Worm (Caenorhabditis elegans) whole organism, mixed stage, embryonic: ENCODE data around the gene srv-22.

ENCODE experiments used
- M03D4.4 ChIP-seq: sonication (generic microtip); optimal IDR thresholded peaks from 2 replicates; lab custom pipeline; 2017; ENCODE audit warnings: mild to moderate bottlenecking, missing genetic modification characterization, missing compliant biosample characterization
- bed-3 ChIP-seq: fragments of 200-800 bp; sonication (Bioruptor generic); optimal IDR thresholded peaks from 3 replicates; lab custom pipeline; 2018; ENCODE audit warnings: mild to moderate bottlenecking, missing genetic modification characterization, moderate library complexity, missing compliant biosample characterization
- blmp-1 ChIP-seq: fragments of 150-350 bp; optimal IDR thresholded peaks from 2 replicates; lab custom pipeline; 2014; ENCODE audit warnings: missing biosample characterization, missing genetic modification characterization
- ceh-39 ChIP-seq: fragments of 150-350 bp; optimal IDR thresholded peaks from 2 replicates; lab custom pipeline; 2014; ENCODE audit warnings: missing biosample characterization, missing genetic modification characterization
- ceh-43 ChIP-seq: fragments of 200-800 bp; sonication (Bioruptor generic); optimal IDR thresholded peaks from 2 replicates; lab custom pipeline; 2018; ENCODE audit warnings: mild to moderate bottlenecking, missing genetic modification characterization, moderate library complexity, missing compliant biosample characterization
- ceh-83 ChIP-seq: fragments of 200-800 bp; sonication (Bioruptor generic); optimal IDR thresholded peaks from 2 replicates; lab custom pipeline; 2018; ENCODE audit warnings: mild to moderate bottlenecking, missing genetic modification characterization, missing compliant biosample characterization
- ces-1 ChIP-seq: fragments of 150-350 bp; optimal IDR thresholded peaks from 2 replicates; lab custom pipeline; 2014; ENCODE audit warnings: missing biosample characterization, missing genetic modification reagents, missing genetic modification characterization
- cnd-1 ChIP-seq: fragments of 200-800 bp; sonication (Bioruptor generic); optimal IDR thresholded peaks from 2 replicates; lab custom pipeline; 2018; ENCODE audit warnings: mild to moderate bottlenecking, missing genetic modification characterization, missing compliant biosample characterization
- drap-1 ChIP-seq: fragments of 200-800 bp; sonication (Bioruptor generic); optimal IDR thresholded peaks from 3 replicates; lab custom pipeline; 2018; ENCODE audit warnings: mild to moderate bottlenecking, missing genetic modification characterization, missing compliant biosample characterization
- elt-1 ChIP-seq: sonication (generic microtip); optimal IDR thresholded peaks from 2 replicates; lab custom pipeline; 2017; ENCODE audit warnings: missing genetic modification characterization, mild to moderate bottlenecking, missing compliant biosample characterization, antibody characterized with exemption, moderate library complexity, borderline replicate concordance; ENCODE audit not compliant: insufficient read depth
- elt-3 ChIP-seq: fragments of 150-350 bp; optimal IDR thresholded peaks from 2 replicates; lab custom pipeline; 2014; ENCODE audit warnings: missing biosample characterization, missing genetic modification characterization
- flh-1 ChIP-seq: fragments of 200-800 bp; sonication (Bioruptor generic); optimal IDR thresholded peaks from 2 replicates; lab custom pipeline; 2018; ENCODE audit warnings: mild to moderate bottlenecking, missing genetic modification characterization, moderate library complexity, missing compliant biosample characterization
- lin-13 ChIP-seq: fragments of 150-350 bp; optimal IDR thresholded peaks from 2 replicates; lab custom pipeline; 2014; ENCODE audit warnings: missing biosample characterization, missing genetic modification characterization
- lin-32 ChIP-seq: fragments of 200-800 bp; sonication (Bioruptor generic); optimal IDR thresholded peaks from 2 replicates; lab custom pipeline; 2018; ENCODE audit warnings: mild to moderate bottlenecking, missing genetic modification characterization, missing compliant biosample characterization
- lsy-2 ChIP-seq: fragments of 150-350 bp; optimal IDR thresholded peaks from 2 replicates; lab custom pipeline; 2014; ENCODE audit warnings: missing biosample characterization, missing genetic modification characterization
- mab-5 ChIP-seq: fragments of 150-350 bp; optimal IDR thresholded peaks from 2 replicates; lab custom pipeline; 2014; ENCODE audit warnings: missing biosample characterization, missing genetic modification characterization
- mep-1 ChIP-seq: fragments of 150-350 bp; optimal IDR thresholded peaks from 2 replicates; lab custom pipeline; 2017; ENCODE audit warnings: missing biosample characterization, missing genetic modification reagents, missing genetic modification characterization, inconsistent platforms
- mls-2 ChIP-seq: sonication (generic microtip); optimal IDR thresholded peaks from 2 replicates; lab custom pipeline; 2016; ENCODE audit warnings: mild to moderate bottlenecking, missing genetic modification characterization, moderate library complexity, missing compliant biosample characterization
- nhr-12 ChIP-seq: fragments of 150-350 bp; optimal IDR thresholded peaks from 2 replicates; lab custom pipeline; 2014; ENCODE audit warnings: missing biosample characterization, missing genetic modification characterization
- nhr-2 ChIP-seq: fragments of 150-350 bp; optimal IDR thresholded peaks from 2 replicates; lab custom pipeline; 2014; ENCODE audit warnings: missing biosample characterization, missing genetic modification characterization
- nhr-237 ChIP-seq: fragments of 150-350 bp; optimal IDR thresholded peaks from 2 replicates; lab custom pipeline; 2014; ENCODE audit warnings: missing biosample characterization, missing genetic modification characterization
- nhr-28 ChIP-seq: fragments of 150-350 bp; optimal IDR thresholded peaks from 2 replicates; lab custom pipeline; 2014; ENCODE audit warnings: missing biosample characterization, missing genetic modification characterization
- nhr-76 ChIP-seq: sonication (generic microtip); optimal IDR thresholded peaks from 2 replicates; lab custom pipeline; 2017; ENCODE audit warnings: missing biosample characterization, missing genetic modification characterization
- pha-4 ChIP-seq: fragments of 150-350 bp; optimal IDR thresholded peaks from 2 replicates; lab custom pipeline; 2018; ENCODE audit warnings: missing biosample characterization, missing genetic modification reagents, missing genetic modification characterization
- snpc-4 ChIP-seq: fragments of 150-350 bp; optimal IDR thresholded peaks from 2 replicates; lab custom pipeline; 2014; ENCODE audit warnings: missing biosample characterization, missing genetic modification characterization
- sptf-1 ChIP-seq: sonication (generic microtip); optimal IDR thresholded peaks from 2 replicates; lab custom pipeline; 2017; ENCODE audit warnings: mild to moderate bottlenecking, missing genetic modification characterization, moderate library complexity, missing compliant biosample characterization
- tbx-8 ChIP-seq: fragments of 200-800 bp; sonication (Bioruptor generic); optimal IDR thresholded peaks from 2 replicates; lab custom pipeline; 2018; ENCODE audit warnings: mild to moderate bottlenecking, missing genetic modification characterization, moderate library complexity, missing compliant biosample characterization
- unc-120 ChIP-seq: sonication (generic microtip); optimal IDR thresholded peaks from 2 replicates; lab custom pipeline; 2017; ENCODE audit warnings: missing genetic modification characterization, missing compliant biosample characterization; ENCODE audit not compliant: poor library complexity, severe bottlenecking
- unc-39 ChIP-seq: fragments of 150-350 bp; optimal IDR thresholded peaks from 2 replicates; lab custom pipeline; 2014; ENCODE audit warnings: missing biosample characterization, missing genetic modification characterization
- unc-62 ChIP-seq: fragments of 150-350 bp; optimal IDR thresholded peaks from 2 replicates; lab custom pipeline; 2014; ENCODE audit warnings: missing biosample characterization, missing genetic modification reagents, missing genetic modification characterization
- zip-8 ChIP-seq: fragments of 150-350 bp; optimal IDR thresholded peaks from 2 replicates; lab custom pipeline; 2014; ENCODE audit warnings: missing biosample characterization, missing genetic modification characterization
- ztf-11 ChIP-seq: fragments of 150-350 bp; optimal IDR thresholded peaks from 2 replicates; lab custom pipeline; 2014; ENCODE audit warnings: missing biosample characterization, missing genetic modification characterization

Gene srv-22

DNA sequence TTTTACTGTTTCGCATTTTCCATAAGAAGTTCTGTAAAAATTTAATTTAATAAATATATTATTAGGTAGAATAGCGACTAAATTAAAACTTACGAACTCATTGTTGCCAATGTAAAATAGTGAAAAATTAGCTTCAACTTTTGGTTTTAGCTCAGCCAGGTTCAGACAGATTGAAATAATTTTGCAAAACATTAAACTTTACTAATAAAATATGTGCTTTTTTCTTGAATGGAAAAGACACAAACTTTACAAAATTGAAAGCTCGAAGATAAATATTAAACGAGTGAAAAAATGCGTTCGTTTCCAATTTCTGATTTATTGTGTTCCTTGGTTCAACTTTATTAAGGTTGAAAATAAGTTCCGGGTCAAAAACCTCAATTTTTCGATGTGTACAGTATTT is at the start of gene srv-22:
Gene srv-22 (minus strand): TSS at position 101 of the 400 bp plus-strand sequence.
- TF ChIP-seq unc-120 (tag; lab: Kevin White, UChicago) (no peak), tbx-8 (no peak), ztf-11 (tag; lab: Kevin White, UChicago) (no peak), ceh-39 (no peak), elt-1 (tag; lab: Kevin White, UChicago) (no peak), nhr-12 (tag; lab: Kevin White, UChicago) (no peak), pha-4 (tag; lab: Kevin White, UChicago) (no peak), mab-5 (no peak), blmp-1 (tag; lab: Kevin White, UChicago) (no peak)

DNA sequence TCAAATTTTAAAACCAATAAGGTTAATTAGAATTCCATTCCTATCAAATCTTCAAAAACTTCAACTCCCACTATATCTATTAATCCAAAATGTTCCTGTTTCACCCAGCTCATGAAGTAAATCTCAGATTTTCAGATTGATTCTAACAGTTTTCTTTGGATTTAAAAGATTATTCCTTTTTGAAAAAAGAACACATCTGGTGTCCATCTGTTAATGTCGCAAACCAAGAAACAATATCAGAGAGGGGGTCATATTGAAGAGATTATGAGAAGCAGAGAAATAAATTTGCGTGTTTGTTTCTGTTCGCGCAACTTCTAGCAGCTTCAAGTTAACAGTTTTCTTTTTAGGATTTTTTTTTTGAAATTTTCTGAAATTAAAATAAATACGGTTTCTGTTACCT is 49.2 kb upstream of the srv-22 start:
- TF ChIP-seq nhr-28 (no peak), lin-32 (GFP tag; lab: Kevin White, UChicago) (peak; percentile 58), unc-39 (tag; lab: Kevin White, UChicago) (no peak), unc-62 (GFP tag; lab: Kevin White, UChicago) (no peak), ztf-11 (tag; lab: Kevin White, UChicago) (no peak), zip-8 (no peak), pha-4 (tag; lab: Kevin White, UChicago) (no peak), ces-1 (GFP tag; lab: Kevin White, UChicago) (no peak)

DNA sequence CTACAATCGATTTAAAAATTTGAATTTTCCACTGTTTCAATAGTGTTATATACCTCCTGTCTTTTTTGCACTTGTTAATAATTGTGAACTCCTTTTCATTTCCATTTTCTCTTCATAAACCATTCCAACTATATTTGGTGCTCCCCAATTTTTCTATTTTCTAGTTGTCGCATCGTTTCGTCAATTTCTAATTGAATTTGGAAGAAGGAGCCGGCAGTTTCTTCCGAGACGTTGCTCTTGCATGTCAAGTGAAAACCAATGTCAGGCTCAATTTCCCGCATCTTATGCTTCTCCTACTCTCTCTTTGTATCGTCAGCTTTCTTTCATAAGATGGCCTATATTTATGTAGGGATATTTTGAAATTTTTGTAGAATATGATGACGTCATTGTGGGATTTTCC is 48.1 kb upstream of the srv-22 start:
- TF ChIP-seq cnd-1 (tag; lab: Kevin White, UChicago) (no peak), bed-3 (GFP tag; lab: Kevin White, UChicago) (no peak), ceh-43 (GFP tag; lab: Kevin White, UChicago) (no peak), unc-39 (tag; lab: Kevin White, UChicago) (no peak), lsy-2 (tag; lab: Kevin White, UChicago) (no peak), ces-1 (GFP tag; lab: Kevin White, UChicago) (peak; percentile 95), nhr-237 (tag; lab: Kevin White, UChicago) (no peak)
- TF ChIP-seq, all 35 proteins: peak for 1

DNA sequence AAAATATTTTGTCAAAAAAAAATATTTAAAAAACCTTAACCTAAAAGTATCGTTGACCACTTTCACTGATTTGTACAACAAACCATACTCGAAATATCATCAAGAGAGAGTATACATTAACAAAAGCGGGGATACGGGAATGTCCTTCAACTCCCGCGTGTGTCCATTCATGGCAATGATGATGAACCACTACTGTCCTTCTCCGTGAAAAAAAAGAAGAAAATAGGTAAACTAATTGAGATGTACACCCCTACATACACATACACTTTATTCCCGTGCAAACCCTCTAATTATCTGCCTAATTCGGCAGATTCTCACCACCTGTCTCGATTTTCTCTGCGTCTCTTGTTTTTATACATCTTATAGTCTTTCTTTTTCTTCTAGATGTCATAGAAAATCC is 46.9 kb upstream of the srv-22 start:
- TF ChIP-seq ceh-83 (GFP tag; lab: Kevin White, UChicago): no peak
- TF ChIP-seq mep-1: no peak
- TF ChIP-seq nhr-76 (tag; lab: Kevin White, UChicago): no peak
- peak; percentile 69 for TF ChIP-seq cnd-1 (tag; lab: Kevin White, UChicago)
- peak; percentile 88 for TF ChIP-seq sptf-1 (tag; lab: Kevin White, UChicago)
- no peak for TF ChIP-seq elt-1 (tag; lab: Kevin White, UChicago)
- no peak for TF ChIP-seq ceh-39
- TF ChIP-seq snpc-4 (tag; lab: Kevin White, UChicago): no peak
- no peak for TF ChIP-seq nhr-28
- TF ChIP-seq ces-1 (GFP tag; lab: Kevin White, UChicago): peak; percentile 82
- TF ChIP-seq nhr-2: no peak
- no peak for TF ChIP-seq M03D4.4 (tag; lab: Kevin White, UChicago)
- no peak for TF ChIP-seq lsy-2 (tag; lab: Kevin White, UChicago)
- no peak for TF ChIP-seq pha-4 (tag; lab: Kevin White, UChicago)
- no peak for TF ChIP-seq lin-13 (tag; lab: Kevin White, UChicago)
- no peak for TF ChIP-seq flh-1
- no peak for TF ChIP-seq unc-39 (tag; lab: Kevin White, UChicago)
- TF ChIP-seq blmp-1 (tag; lab: Kevin White, UChicago): peak; percentile 62
- no peak for TF ChIP-seq drap-1 (GFP tag; lab: Kevin White, UChicago)
- no peak for TF ChIP-seq nhr-237 (tag; lab: Kevin White, UChicago)
- no peak for TF ChIP-seq bed-3 (GFP tag; lab: Kevin White, UChicago)
- peak; percentile 69 for TF ChIP-seq ceh-43 (GFP tag; lab: Kevin White, UChicago)
- TF ChIP-seq mls-2 (tag; lab: Kevin White, UChicago): no peak
- no peak for TF ChIP-seq unc-120 (tag; lab: Kevin White, UChicago)
- no peak for TF ChIP-seq elt-3 (tag; lab: Kevin White, UChicago)

DNA sequence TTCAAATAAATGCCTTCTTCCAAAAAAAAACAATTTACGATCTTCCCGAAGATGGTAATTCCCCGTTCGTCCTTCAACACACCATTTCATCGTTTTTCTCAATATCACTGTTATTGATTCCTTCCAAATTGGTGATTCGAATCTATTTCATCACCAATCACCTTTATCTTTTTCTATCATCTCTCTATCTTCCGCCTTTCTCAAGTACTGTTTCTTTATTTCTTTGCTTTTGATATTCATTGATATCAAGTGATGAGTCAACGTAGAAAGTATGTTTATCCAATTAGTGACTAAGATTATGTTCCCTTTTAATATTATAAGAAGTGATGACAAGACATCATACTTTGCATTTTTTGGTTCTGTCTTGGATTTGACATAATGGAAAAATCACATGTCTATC is 44.5 kb upstream of the srv-22 start:
- no peak for TF ChIP-seq elt-3 (tag; lab: Kevin White, UChicago)
- TF ChIP-seq elt-1 (tag; lab: Kevin White, UChicago): peak; percentile 13
